Fruit fly (Drosophila melanogaster) whole organism, pupa: ENCODE measurements around the gene CG32537.

ENCODE experiments used
- CG12605 ChIP-seq: fragments of 200-800 bp; sonication (Bioruptor generic); IDR thresholded peaks from 2 replicates; pipeline ENCODE4 v1.3.6; 2022; ENCODE audit warnings: missing biosample characterization, missing genetic modification characterization
- CG13204 ChIP-seq: fragments of 200-800 bp; sonication (Bioruptor generic); optimal IDR thresholded peaks from 2 replicates; lab custom pipeline; 2018; ENCODE audit warnings: missing biosample characterization, mild to moderate bottlenecking, missing genetic modification characterization, moderate library complexity
- CG14655 ChIP-seq: fragments of 200-800 bp; sonication (Bioruptor generic); optimal IDR thresholded peaks from 3 replicates; lab custom pipeline; 2017; ENCODE audit warnings: mild to moderate bottlenecking, missing biosample characterization, missing genetic modification reagents, missing genetic modification characterization
- CG17806 ChIP-seq: fragments of 200-800 bp; sonication (Bioruptor generic); optimal IDR thresholded peaks from 2 replicates; lab custom pipeline; 2018; ENCODE audit warnings: missing biosample characterization, mild to moderate bottlenecking, missing genetic modification characterization, moderate library complexity
- CG32121 ChIP-seq: fragments of 200-800 bp; sonication (Bioruptor generic); IDR thresholded peaks from 2 replicates; pipeline ENCODE4 v1.3.6; 2022; ENCODE audit warnings: missing biosample characterization, missing genetic modification characterization
- CG4496 ChIP-seq: fragments of 200-800 bp; sonication (Bioruptor generic); IDR thresholded peaks from 3 replicates; pipeline ENCODE4 v1.3.6; 2022; ENCODE audit warnings: missing biosample characterization, missing genetic modification characterization
- CG8159 ChIP-seq: fragments of 200-800 bp; sonication (Bioruptor generic); optimal IDR thresholded peaks from 3 replicates; lab custom pipeline; 2018; ENCODE audit warnings: missing biosample characterization, mild to moderate bottlenecking, missing genetic modification characterization, moderate library complexity
- EcR ChIP-seq: fragments of 200-800 bp; sonication (Bioruptor generic); optimal IDR thresholded peaks from 3 replicates; lab custom pipeline; 2019; ENCODE audit warnings: missing biosample characterization, missing genetic modification characterization, mild to moderate bottlenecking, moderate library complexity, missing genetic modification reagents
- Ets98B ChIP-seq: fragments of 200-800 bp; sonication (Bioruptor generic); IDR thresholded peaks from 2 replicates; pipeline ENCODE4 v1.3.6; 2022; ENCODE audit warnings: missing biosample characterization, missing genetic modification characterization
- Pif1B ChIP-seq: fragments of 200-800 bp; sonication (Bioruptor generic); optimal IDR thresholded peaks from 3 replicates; lab custom pipeline; 2016; ENCODE audit warnings: missing biosample characterization, missing genetic modification characterization
- gl ChIP-seq: fragments of 200-800 bp; sonication (Bioruptor generic); optimal IDR thresholded peaks from 2 replicates; lab custom pipeline; 2018; ENCODE audit warnings: missing biosample characterization, mild to moderate bottlenecking, missing genetic modification characterization

DNA sequence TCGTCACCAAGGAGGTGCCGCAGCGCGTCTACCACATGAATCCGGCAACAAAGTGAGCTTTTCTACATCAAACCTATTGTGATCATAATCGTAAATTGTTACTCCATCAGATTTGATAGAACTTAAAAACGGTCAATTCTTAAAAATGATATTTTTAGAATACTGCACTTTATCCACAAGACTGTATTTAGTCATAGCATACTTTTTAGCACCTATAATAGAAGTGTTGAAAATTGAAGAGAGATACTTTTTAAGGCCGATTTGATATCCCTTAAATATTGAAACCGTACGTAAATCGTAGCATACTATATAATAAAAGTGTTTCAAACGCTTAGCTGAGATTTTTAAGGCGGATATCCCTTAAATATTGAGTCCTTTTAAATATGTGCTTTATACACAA lies 26.2 kb downstream of the CG32537 start:
- TF ChIP-seq Ets98B, result no peak
- no peak for TF ChIP-seq CG14655
- no peak for TF ChIP-seq CG12605 (GFP tag; lab: Robert Waterston, UW)
- no peak for TF ChIP-seq Pif1B (GFP tag; lab: Kevin White, UChicago)
- TF ChIP-seq gl (tag; lab: Kevin White, UChicago), result no peak
- TF ChIP-seq CG13204 (GFP tag; lab: Kevin White, UChicago), result no peak
- no peak for TF ChIP-seq CG17806
- TF ChIP-seq CG8159 (tag; lab: Kevin White, UChicago), result no peak
- no peak for TF ChIP-seq EcR (GFP tag; lab: Kevin White, UChicago)
- no peak for TF ChIP-seq CG4496 (GFP tag; lab: Robert Waterston, UW)
- no peak for TF ChIP-seq CG32121 (GFP tag; lab: Robert Waterston, UW)
